Fruit fly (Drosophila melanogaster): ENCODE results near the gene CG9215.

- TF ChIP-seq Neu2 (GFP tag; optimal IDR thresholded peaks at IDR 0.05; ENCODE audit: borderline replicate concordance) (no peak), Atf6 (GFP tag; IDR thresholded peaks at IDR 0.05) (no peak), so (GFP tag; IDR thresholded peaks at IDR 0.05) (no peak), z (GFP tag; IDR thresholded peaks at IDR 0.05) (no peak), schlank (tag; optimal IDR thresholded peaks at IDR 0.05) (no peak), PHDP (tag; optimal IDR thresholded peaks at IDR 0.05) (no peak), CG10979 (tag; optimal IDR thresholded peaks at IDR 0.05) (no peak), CG10654 (GFP tag; optimal IDR thresholded peaks at IDR 0.05) (no peak), Trl (optimal IDR thresholded peaks at IDR 0.05) (no peak), Trl (GFP tag; optimal IDR thresholded peaks at IDR 0.05) (no peak), fd3F (GFP tag; optimal IDR thresholded peaks at IDR 0.05) (no peak), CG9797 (GFP tag; optimal IDR thresholded peaks at IDR 0.05) (no peak), Lim3 (GFP tag; IDR thresholded peaks at IDR 0.05) (no peak)
Measured at dm6 chrX:15616532-15616931, 33.9 kb upstream of the CG9215 start.

Data from whole organism, embryonic.